Worm (Caenorhabditis elegans) whole organism, midembryonic: Measurements from ENCODE around the gene srz-95.

Experiments used
- cog-1 ChIP-seq: sonication (generic microtip); optimal IDR thresholded peaks from 2 replicates; lab custom pipeline; 2016; ENCODE audit warnings: missing genetic modification characterization, missing compliant biosample characterization
- flt-1 ChIP-seq: fragments of 200-800 bp; sonication (Bioruptor generic); IDR thresholded peaks from 2 replicates; pipeline ENCODE4 v1.3.6; 2022; ENCODE audit warnings: missing genetic modification characterization, missing compliant biosample characterization
- ztf-23 ChIP-seq: fragments of 200-800 bp; sonication (Bioruptor generic); IDR thresholded peaks from 2 replicates; pipeline ENCODE4 v1.3.6; 2022; ENCODE audit warnings: missing genetic modification reagents, missing genetic modification characterization, missing compliant biosample characterization

- no peak for TF ChIP-seq ztf-23
- no peak for TF ChIP-seq flt-1 (GFP tag; lab: Robert Waterston, UW)
- no peak for TF ChIP-seq cog-1
Observed at ce11 chrV:16974919-16975318, 16.9 kb upstream of the srz-95 start, which contains the start of gene srx-54.
